Worm (Caenorhabditis elegans): Measurements from ENCODE around the gene C50F7.9.

C50F7.9 gene

ce11 chrIV:7753108-7753507 lies 21.2 kb upstream of the C50F7.9 start, which contains the start of gene col-14:
TSS of gene col-14 (plus strand) at chrIV:7753408.
- TF ChIP-seq hmg-1.1 (GFP tag; IDR thresholded peaks at IDR 0.05), result no peak

- TF ChIP-seq nhr-28 (tag; optimal IDR thresholded peaks at IDR 0.05) (peak; percentile 80), daf-16 (GFP tag; optimal IDR thresholded peaks at IDR 0.05) (no peak), daf-16 (tag; optimal IDR thresholded peaks at IDR 0.05) (peak; percentile 93), php-3 (GFP tag; IDR thresholded peaks at IDR 0.05) (no peak), pqm-1 (tag; optimal IDR thresholded peaks at IDR 0.05) (peak; percentile 96), lin-1 (GFP tag; IDR thresholded peaks at IDR 0.05) (no peak), dmd-6 (GFP tag; IDR thresholded peaks at IDR 0.05) (peak; percentile 7; the same call in 1 of the 2 replicates), nhr-6 (tag; optimal IDR thresholded peaks at IDR 0.05) (no peak), unc-62 (GFP tag; optimal IDR thresholded peaks at IDR 0.05 in 1 of 2) (peak in 1 of 2 experiments; percentile 26), unc-62 (tag; optimal IDR thresholded peaks at IDR 0.05) (no peak), spr-1 (tag; optimal IDR thresholded peaks at IDR 0.05) (no peak), aha-1 (tag) (no peak), attf-4 (tag; optimal IDR thresholded peaks at IDR 0.05) (no peak), daf-19 (GFP tag; conservative IDR thresholded peaks at IDR 0.05) (no peak)
Measured at ce11 chrIV:7747838-7748237, 16.0 kb upstream of the C50F7.9 start, which contains the start of gene klo-1. TSS of gene klo-1 (minus strand) at chrIV:7748225.

DNA sequence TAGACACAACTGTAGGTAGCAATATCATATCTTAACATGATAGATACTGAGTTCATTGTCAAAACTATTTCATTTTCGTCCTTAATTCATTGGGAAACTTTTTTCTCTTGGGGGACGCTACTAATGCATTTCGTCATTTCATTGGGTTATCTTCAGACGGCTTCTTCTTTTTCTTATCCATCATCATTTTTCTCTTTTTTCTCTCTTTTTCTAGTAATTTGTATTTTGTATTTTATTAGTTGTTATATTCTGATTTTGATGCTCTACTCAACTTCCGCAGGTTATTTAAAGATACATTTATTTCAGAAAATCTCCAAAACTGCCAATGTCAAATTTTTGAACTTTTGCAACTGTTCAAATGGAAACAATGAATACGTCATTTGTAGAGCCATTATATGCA lies 11.7 kb upstream of the C50F7.9 start, which contains the start of gene npr-35:
npr-35 (plus strand) TSS at position 301 of the 400 bp plus-strand sequence.
- TF ChIP-seq Y48G9A.11 (GFP tag; IDR thresholded peaks at IDR 0.05), result no peak
- TF ChIP-seq unc-62 (GFP tag; optimal IDR thresholded peaks at IDR 0.05 in 1 of 2), result peak in 1 of 2 experiments; percentile 80
- TF ChIP-seq unc-62 (tag; optimal IDR thresholded peaks at IDR 0.05), result no peak

DNA sequence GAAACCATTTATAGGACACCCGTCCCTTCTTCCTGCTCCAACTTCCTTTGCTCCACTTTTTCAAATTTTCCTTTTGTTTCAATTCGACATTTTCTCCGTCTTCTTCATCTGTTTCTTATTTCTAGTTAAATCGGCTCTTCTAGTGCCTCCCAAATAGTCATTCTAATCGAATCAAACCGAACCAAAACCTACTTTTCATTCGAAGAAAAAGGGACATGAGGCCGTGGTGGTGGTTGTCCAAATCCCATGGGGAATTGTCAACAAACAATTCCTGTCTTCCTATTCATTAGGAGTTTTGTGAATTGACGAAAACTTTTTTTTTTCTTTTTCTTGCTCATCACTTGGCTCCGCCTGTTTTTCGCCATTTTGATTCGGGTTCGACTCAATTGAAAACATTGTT lies 4.8 kb upstream of the C50F7.9 start:
- TF ChIP-seq mep-1 (tag; optimal IDR thresholded peaks at IDR 0.05), result no peak
- TF ChIP-seq egl-43 (GFP tag; IDR thresholded peaks at IDR 0.05), result no peak
- TF ChIP-seq lin-39 (tag; optimal IDR thresholded peaks at IDR 0.05), result no peak
- no peak for TF ChIP-seq arid-1 (GFP tag; conservative IDR thresholded peaks at IDR 0.05)
- TF ChIP-seq vab-7 (GFP tag; IDR thresholded peaks at IDR 0.05), result no peak
- TF ChIP-seq nhr-6 (tag; optimal IDR thresholded peaks at IDR 0.05), result no peak
- no peak for TF ChIP-seq lin-1 (GFP tag; IDR thresholded peaks at IDR 0.05)

DNA sequence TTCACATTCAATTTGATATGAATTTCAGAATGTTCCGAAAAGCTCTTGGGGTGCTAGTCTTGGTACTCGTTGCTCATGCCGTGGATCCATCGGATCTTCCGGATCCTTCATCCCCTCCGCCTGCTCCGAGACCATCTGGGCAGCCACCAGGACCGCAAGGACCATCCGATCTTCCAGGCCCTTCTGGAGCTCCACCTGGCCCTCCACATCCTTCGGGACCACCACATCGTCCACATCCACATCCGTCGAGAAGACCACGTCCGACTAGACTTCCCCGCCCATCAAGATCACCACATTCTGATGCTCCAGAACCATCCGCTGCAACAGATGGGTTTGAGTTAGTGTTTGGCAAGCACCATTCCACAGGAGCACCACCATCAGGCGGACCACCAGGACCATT lies 2.8 kb upstream of the C50F7.9 start, which contains the start of gene clx-1:
clx-1 (plus strand) TSS at position 30 of the 400 bp plus-strand sequence.
- peak; percentile 91 for TF ChIP-seq set-16 (GFP tag; IDR thresholded peaks at IDR 0.05)
- no peak for TF ChIP-seq lin-38 (GFP tag; IDR thresholded peaks at IDR 0.05)

DNA sequence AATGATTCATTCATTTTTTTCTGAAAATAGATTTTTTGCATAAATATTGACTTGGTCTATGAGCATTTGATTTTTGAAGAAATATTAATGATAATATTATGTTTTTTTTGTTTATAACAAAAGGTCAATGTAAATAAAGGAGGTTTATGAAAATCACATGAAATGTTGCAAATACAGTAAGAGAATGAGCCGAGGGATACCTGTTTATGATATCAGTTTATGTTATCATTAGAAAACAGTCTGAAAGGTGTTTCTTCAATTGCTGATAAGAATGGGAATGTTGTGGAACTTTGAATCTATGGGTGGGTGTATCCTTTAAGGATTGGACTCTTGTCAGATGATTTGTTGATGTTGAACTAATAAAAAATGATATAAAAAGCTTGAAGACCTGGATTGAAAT lies 2.3 kb upstream of the C50F7.9 start:
- TF ChIP-seq Y75B8A.6 (GFP tag; IDR thresholded peaks at IDR 0.05) (no peak), daf-16 (GFP tag; optimal IDR thresholded peaks at IDR 0.05) (no peak), daf-16 (tag; optimal IDR thresholded peaks at IDR 0.05) (peak; percentile 93)

DNA sequence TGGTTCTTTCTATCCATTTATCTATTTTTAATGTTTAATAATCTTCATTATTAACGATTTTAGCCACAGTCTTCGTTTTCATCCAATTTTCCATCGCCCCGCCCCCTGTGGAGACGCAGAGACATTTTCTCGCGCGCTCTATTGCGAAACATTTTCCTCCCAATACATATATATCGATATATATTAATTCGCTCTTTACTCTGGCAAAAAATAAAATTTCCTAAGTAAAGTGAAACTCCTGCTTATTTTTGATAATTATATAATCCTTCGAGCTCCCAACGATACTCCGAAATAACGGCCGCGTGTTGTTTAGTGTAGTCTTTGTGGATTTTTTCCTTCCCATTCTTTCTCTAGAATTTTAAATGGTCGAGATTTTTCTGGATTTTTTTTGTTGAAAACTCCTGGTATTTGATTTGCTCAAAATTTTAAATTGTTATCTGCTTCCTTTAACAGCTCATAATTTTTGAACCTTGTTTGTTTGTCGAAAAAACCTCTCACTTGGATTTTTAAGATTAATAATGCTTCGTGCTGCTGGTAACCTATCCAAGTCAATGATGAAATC lies 3.4 kb downstream of the C50F7.9 start, which contains the start of gene sucg-1:
sucg-1 (plus strand) TSS at position 512 of the 562 bp plus-strand sequence.
- TF ChIP-seq mxl-2 (GFP tag; conservative IDR thresholded peaks at IDR 0.05) (no peak), madf-9 (GFP tag; conservative IDR thresholded peaks at IDR 0.05) (no peak), dve-1 (tag; optimal IDR thresholded peaks at IDR 0.05; ENCODE audit: insufficient read depth) (no peak), T20F7.1 (GFP tag; optimal IDR thresholded peaks at IDR 0.05) (peak; percentile 82), ztf-7 (tag; optimal IDR thresholded peaks at IDR 0.05) (no peak), lim-7 (GFP tag; IDR thresholded peaks at IDR 0.05) (no peak), Y75B8A.6 (GFP tag; IDR thresholded peaks at IDR 0.05) (no peak)
